Fruit fly (Drosophila melanogaster): Measurements from ENCODE around the gene CG34174.

The CG34174 gene

dm6 chr2L:2242783-2243182, 28.7 kb downstream of the CG34174 start:
- TF ChIP-seq CG13123 (GFP tag; optimal IDR thresholded peaks at IDR 0.05) (no peak), lola (GFP tag; optimal IDR thresholded peaks at IDR 0.05) (no peak), run (tag; optimal IDR thresholded peaks at IDR 0.05) (no peak), jing (GFP tag; optimal IDR thresholded peaks at IDR 0.05) (no peak), CG6813 (GFP tag; optimal IDR thresholded peaks at IDR 0.05) (no peak), CG14014 (GFP tag; IDR thresholded peaks at IDR 0.05) (no peak), bbx (GFP tag; IDR thresholded peaks at IDR 0.05; ENCODE audit: partially characterized antibody) (no peak), fd64A (GFP tag; optimal IDR thresholded peaks at IDR 0.05) (no peak), C15 (GFP tag; IDR thresholded peaks at IDR 0.05) (no peak), usp (GFP tag; optimal IDR thresholded peaks at IDR 0.05) (no peak), Meics (GFP tag; optimal IDR thresholded peaks at IDR 0.05) (no peak), nerfin-1 (tag; optimal IDR thresholded peaks at IDR 0.05) (no peak), NfI (GFP tag; optimal IDR thresholded peaks at IDR 0.05) (no peak), CG2202 (tag; optimal IDR thresholded peaks at IDR 0.05) (no peak), D19A (tag; optimal IDR thresholded peaks at IDR 0.05) (no peak), amos (GFP tag; IDR thresholded peaks at IDR 0.05; ENCODE audit: partially characterized antibody) (no peak), PHDP (tag; optimal IDR thresholded peaks at IDR 0.05) (no peak)

dm6 chr2L:2249578-2249977, 35.5 kb downstream of the CG34174 start:
- TF ChIP-seq gt (GFP tag; IDR thresholded peaks at IDR 0.05): no peak
- TF ChIP-seq pan (optimal IDR thresholded peaks at IDR 0.05): no peak
- TF ChIP-seq pan (GFP tag; optimal IDR thresholded peaks at IDR 0.05 in 1 of 2, IDR thresholded peaks at IDR 0.05 in 1 of 2): peak in 1 of 2 experiments; percentile 36
- no peak for TF ChIP-seq repo (GFP tag; optimal IDR thresholded peaks at IDR 0.05)
- no peak for TF ChIP-seq twi (tag; optimal IDR thresholded peaks at IDR 0.05)
- TF ChIP-seq dati (GFP tag; IDR thresholded peaks at IDR 0.05): no peak
- no peak for TF ChIP-seq Ada2b (GFP tag; IDR thresholded peaks at IDR 0.05)
- TF ChIP-seq lmd (GFP tag; IDR thresholded peaks at IDR 0.05): no peak
- no peak for TF ChIP-seq shn (GFP tag; optimal IDR thresholded peaks at IDR 0.05)
- no peak for TF ChIP-seq Usf (GFP tag; optimal IDR thresholded peaks at IDR 0.05)
- TF ChIP-seq CG16863 (GFP tag; optimal IDR thresholded peaks at IDR 0.05): no peak
- TF ChIP-seq CG10366 (GFP tag; IDR thresholded peaks at IDR 0.05): no peak
- TF ChIP-seq sob (GFP tag; IDR thresholded peaks at IDR 0.05): no peak
- TF ChIP-seq tup (GFP tag; optimal IDR thresholded peaks at IDR 0.05): no peak
- TF ChIP-seq ap (GFP tag; IDR thresholded peaks at IDR 0.05): no peak
- TF ChIP-seq ind (GFP tag; optimal IDR thresholded peaks at IDR 0.05): no peak
- TF ChIP-seq CG7357 (GFP tag; IDR thresholded peaks at IDR 0.05): 0 out of 3 replicates have a peak, but pooled peaks have one; percentile 30
- TF ChIP-seq az2 (GFP tag; optimal IDR thresholded peaks at IDR 0.05): no peak
- TF ChIP-seq Hmx (GFP tag; optimal IDR thresholded peaks at IDR 0.05): no peak
- no peak for TF ChIP-seq chinmo (GFP tag; IDR thresholded peaks at IDR 0.05; ENCODE audit: partially characterized antibody)
- TF ChIP-seq CG1233 (GFP tag; optimal IDR thresholded peaks at IDR 0.05): no peak
- 0 out of 2 replicates have a peak, but pooled peaks have one; percentile 11 for TF ChIP-seq seq (GFP tag; IDR thresholded peaks at IDR 0.05)
- no peak for TF ChIP-seq Dfd (GFP tag; optimal IDR thresholded peaks at IDR 0.05)
- peak; percentile 32; the same call in 2 of the 3 replicates for TF ChIP-seq row (GFP tag; IDR thresholded peaks at IDR 0.05)
- no peak for TF ChIP-seq Trl (optimal IDR thresholded peaks at IDR 0.05)
- no peak for TF ChIP-seq Trl (GFP tag; optimal IDR thresholded peaks at IDR 0.05)
- TF ChIP-seq CG5245 (GFP tag; optimal IDR thresholded peaks at IDR 0.05): no peak
- TF ChIP-seq CG30020 (tag; optimal IDR thresholded peaks at IDR 0.05): no peak
- TF ChIP-seq nmo (GFP tag; optimal IDR thresholded peaks at IDR 0.05): no peak
- TF ChIP-seq crc (GFP tag; optimal IDR thresholded peaks at IDR 0.05): no peak
- 0 out of 3 replicates have a peak, but pooled peaks have one; percentile 31 for TF ChIP-seq dysf (GFP tag; IDR thresholded peaks at IDR 0.05)
- no peak for TF ChIP-seq gro (GFP tag; optimal IDR thresholded peaks at IDR 0.05)
- peak; percentile 23 for TF ChIP-seq gem (tag; optimal IDR thresholded peaks at IDR 0.05)
- TF ChIP-seq Oli (tag; optimal IDR thresholded peaks at IDR 0.05): no peak
- TF ChIP-seq ara (GFP tag; IDR thresholded peaks at IDR 0.05): 0 out of 2 replicates have a peak, but pooled peaks have one; percentile 46
- TF ChIP-seq H15 (GFP tag; IDR thresholded peaks at IDR 0.05): no peak

All from whole organism, embryonic.